Worm (Caenorhabditis elegans) whole organism, L4/young adult: Measurements from ENCODE around the gene Y44A6D.6.

Source experiments
- W03F9.2 ChIP-seq: fragments of 150-350 bp; optimal IDR thresholded peaks from 2 replicates; lab custom pipeline; 2014; ENCODE audit warnings: missing biosample characterization, missing genetic modification characterization
- him-1 ChIP-seq: sonication (generic microtip); optimal IDR thresholded peaks from 2 replicates; lab custom pipeline; 2016; ENCODE audit warnings: missing genotype, missing genetic modification reagents, missing genetic modification characterization, missing compliant biosample characterization

DNA sequence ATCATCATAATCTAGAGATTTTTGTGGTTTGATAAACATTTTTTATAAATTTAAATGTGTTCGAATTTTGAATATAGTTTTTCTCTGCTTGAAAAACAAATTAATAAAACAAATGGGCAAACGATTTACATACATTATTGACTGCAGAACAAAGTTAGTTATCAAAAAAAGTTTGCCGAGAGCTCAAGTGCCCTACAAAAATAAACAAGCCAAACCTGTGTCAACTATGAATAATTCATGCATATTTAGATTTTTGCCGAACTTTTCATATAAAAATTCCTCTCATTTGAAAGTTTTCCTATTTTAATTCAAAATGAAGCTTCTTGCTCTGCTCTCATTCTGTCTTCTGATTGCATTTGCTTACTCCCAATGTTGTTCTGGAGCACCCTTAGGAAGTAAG, 8.7 kb downstream of the Y44A6D.6 start, which contains the start of gene sshk-1:
- TF ChIP-seq him-1 (tag; lab: Kevin White, UChicago): no peak
- no peak for TF ChIP-seq W03F9.2 (tag; lab: Kevin White, UChicago)
